Fruit fly (Drosophila melanogaster) whole organism, embryonic: ENCODE data around the gene CG9782.
A peak's percentile ranks its signal among the peaks of the same experiment; 100 is the strongest.

ENCODE experiments used
- B-H1 ChIP-seq: fragments of 200-800 bp; sonication (Bioruptor generic); IDR thresholded peaks from 3 replicates; pipeline ENCODE4 v1.3.6; 2022; ENCODE audit warnings: missing biosample characterization, missing genetic modification characterization
- BtbVII ChIP-seq: fragments of 200-800 bp; sonication (Bioruptor generic); optimal IDR thresholded peaks from 3 replicates; lab custom pipeline; 2017; ENCODE audit warnings: missing biosample characterization, mild to moderate bottlenecking, missing genetic modification characterization
- CG10321 ChIP-seq: fragments of 200-800 bp; sonication (Bioruptor generic); IDR thresholded peaks from 2 replicates; pipeline ENCODE4 v1.3.6; 2022; ENCODE audit warnings: missing biosample characterization, missing genetic modification characterization
- CG13123 ChIP-seq: fragments of 200-800 bp; sonication (Bioruptor generic); optimal IDR thresholded peaks from 2 replicates; lab custom pipeline; 2016; ENCODE audit warnings: missing biosample characterization, missing genetic modification characterization
- CG13775 ChIP-seq: fragments of 200-800 bp; sonication (Bioruptor generic); optimal IDR thresholded peaks from 3 replicates; lab custom pipeline; 2017; ENCODE audit warnings: missing biosample characterization, mild to moderate bottlenecking, missing genetic modification characterization
- CG18476 ChIP-seq: fragments of 200-800 bp; sonication (Bioruptor generic); optimal IDR thresholded peaks from 2 replicates; lab custom pipeline; 2016; ENCODE audit warnings: missing biosample characterization, mild to moderate bottlenecking, missing genetic modification characterization
- CG18764 ChIP-seq: fragments of 200-800 bp; sonication (Bioruptor generic); optimal IDR thresholded peaks from 3 replicates; lab custom pipeline; 2016; ENCODE audit warnings: missing biosample characterization, missing genetic modification characterization
- CG2678 ChIP-seq: fragments of 200-800 bp; sonication (Bioruptor generic); optimal IDR thresholded peaks from 3 replicates; lab custom pipeline; 2019; ENCODE audit warnings: missing biosample characterization, mild to moderate bottlenecking, missing genetic modification characterization, moderate library complexity
- CG31365 ChIP-seq: fragments of 200-800 bp; sonication (Bioruptor generic); optimal IDR thresholded peaks from 2 replicates; lab custom pipeline; 2018; ENCODE audit warnings: missing biosample characterization, mild to moderate bottlenecking, missing genetic modification characterization
- CG34376 ChIP-seq: fragments of 200-800 bp; sonication (Bioruptor generic); optimal IDR thresholded peaks from 2 replicates; lab custom pipeline; 2018; ENCODE audit warnings: missing biosample characterization, mild to moderate bottlenecking, missing genetic modification characterization
- CG4617 ChIP-seq: fragments of 200-800 bp; sonication (Bioruptor generic); optimal IDR thresholded peaks from 3 replicates; lab custom pipeline; 2016; ENCODE audit warnings: missing biosample characterization, missing genetic modification characterization, borderline replicate concordance
- CG4820 ChIP-seq: fragments of 200-800 bp; sonication (Bioruptor generic); optimal IDR thresholded peaks from 3 replicates; lab custom pipeline; 2016; ENCODE audit warnings: missing biosample characterization, missing genetic modification characterization
- CG4854 ChIP-seq: fragments of 200-800 bp; sonication (Bioruptor generic); optimal IDR thresholded peaks from 2 replicates; lab custom pipeline; 2016; ENCODE audit warnings: missing biosample characterization, missing genetic modification characterization, inconsistent platforms
- CG6765 ChIP-seq: fragments of 200-800 bp; sonication (Bioruptor generic); optimal IDR thresholded peaks from 3 replicates; lab custom pipeline; 2017; ENCODE audit warnings: missing biosample characterization, mild to moderate bottlenecking, missing genetic modification characterization
- CG6854 ChIP-seq: fragments of 200-800 bp; sonication (Bioruptor generic); optimal IDR thresholded peaks from 3 replicates; lab custom pipeline; 2017; ENCODE audit warnings: missing biosample characterization, mild to moderate bottlenecking, missing genetic modification characterization
- CG8765 ChIP-seq: fragments of 200-800 bp; sonication (Bioruptor generic); IDR thresholded peaks from 2 replicates; pipeline ENCODE4 v1.3.6; 2022; ENCODE audit warnings: missing biosample characterization, missing genetic modification characterization
- CG9817 ChIP-seq: fragments of 200-800 bp; sonication (Bioruptor generic); optimal IDR thresholded peaks from 2 replicates; lab custom pipeline; 2018; ENCODE audit warnings: missing biosample characterization, mild to moderate bottlenecking, missing genetic modification characterization, moderate library complexity
- CHES-1-like ChIP-seq: fragments of 200-800 bp; sonication (Bioruptor generic); optimal IDR thresholded peaks from 2 replicates; lab custom pipeline; 2016; ENCODE audit warnings: missing biosample characterization, missing genetic modification characterization
- D ChIP-seq, 2 experiments: fragments of 200-800 bp in 1 of 2; fragments of >200 bp in 1 of 2; sonication (Bioruptor generic) in 1 of 2; optimal IDR thresholded peaks; 2 replicates in 1 of 2; 3 replicates in 1 of 2; lab custom pipeline; 2017; ENCODE audit warnings: mild to moderate bottlenecking in 1 of 2, missing biosample characterization in 1 of 2, missing genetic modification characterization in 1 of 2, missing genetic modification reagents in 1 of 2
- D19A ChIP-seq: fragments of 200-800 bp; optimal IDR thresholded peaks from 3 replicates; lab custom pipeline; 2019; ENCODE audit warnings: missing biosample characterization, mild to moderate bottlenecking, missing genetic modification characterization, moderate library complexity
- E2f2 ChIP-seq: fragments of 200-800 bp; sonication (Bioruptor generic); IDR thresholded peaks from 2 replicates; pipeline ENCODE4 v1.3.6; 2022; ENCODE audit warnings: missing biosample characterization, missing genetic modification characterization
- Ets97D ChIP-seq: fragments of 200-800 bp; sonication (Bioruptor generic); optimal IDR thresholded peaks from 3 replicates; lab custom pipeline; 2016; ENCODE audit warnings: missing biosample characterization, missing genetic modification characterization
- HLH3B ChIP-seq: fragments of 200-800 bp; sonication (Bioruptor generic); IDR thresholded peaks from 2 replicates; pipeline ENCODE4 v1.3.6; 2022; ENCODE audit warnings: missing biosample characterization, missing genetic modification characterization
- HLH54F ChIP-seq: fragments of 200-800 bp; sonication (Bioruptor generic); optimal IDR thresholded peaks from 3 replicates; lab custom pipeline; 2016; ENCODE audit warnings: missing biosample characterization, missing genetic modification characterization
- Hmx ChIP-seq: fragments of 200-800 bp; sonication (Bioruptor generic); optimal IDR thresholded peaks from 2 replicates; lab custom pipeline; 2016; ENCODE audit warnings: missing biosample characterization, missing genetic modification characterization
- Ptx1 ChIP-seq: fragments of 200-800 bp; sonication (Bioruptor generic); IDR thresholded peaks from 2 replicates; pipeline ENCODE4 v1.3.6; 2022; ENCODE audit warnings: missing biosample characterization, missing genetic modification characterization
- Sin3A ChIP-seq: fragments of >200 bp; optimal IDR thresholded peaks from 2 replicates; lab custom pipeline; 2018
- Stat92E ChIP-seq, 3 experiments: fragments of >200 bp in 2 of 3; fragments of 200-800 bp in 1 of 3; sonication (Bioruptor generic) in 1 of 3; optimal IDR thresholded peaks; 2 replicates each; lab custom pipeline; 2017 to 2019; ENCODE audit warnings: missing biosample characterization in 3 of 3, missing genetic modification characterization in 3 of 3, mild to moderate bottlenecking in 1 of 3, moderate library complexity in 1 of 3
- amos ChIP-seq: fragments of 200-800 bp; sonication (Bioruptor generic); IDR thresholded peaks from 2 replicates; pipeline ENCODE4 v1.3.6; 2022; ENCODE audit warnings: missing biosample characterization, missing genetic modification characterization; ENCODE audit not compliant: partially characterized antibody
- cato ChIP-seq: fragments of 200-800 bp; sonication (Bioruptor generic); optimal IDR thresholded peaks from 2 replicates; lab custom pipeline; 2016; ENCODE audit warnings: missing biosample characterization, missing genetic modification characterization, borderline replicate concordance
- chn ChIP-seq: fragments of 200-800 bp; sonication (Bioruptor generic); optimal IDR thresholded peaks from 2 replicates; lab custom pipeline; 2016; ENCODE audit warnings: missing biosample characterization, missing genetic modification characterization
- disco-r ChIP-seq: fragments of 200-800 bp; sonication (Bioruptor generic); optimal IDR thresholded peaks from 2 replicates; lab custom pipeline; 2016; ENCODE audit warnings: missing biosample characterization, missing genetic modification characterization
- emc ChIP-seq: fragments of 200-800 bp; sonication (Bioruptor generic); optimal IDR thresholded peaks from 2 replicates; lab custom pipeline; 2016; ENCODE audit warnings: missing biosample characterization, missing genetic modification characterization
- esg ChIP-seq: fragments of 200-800 bp; sonication (Bioruptor generic); conservative IDR thresholded peaks from 2 replicates; pipeline ENCODE4 v1.3.6; 2022; ENCODE audit warnings: missing biosample characterization, missing genetic modification characterization
- fd102C ChIP-seq: fragments of 200-800 bp; sonication (Bioruptor generic); optimal IDR thresholded peaks from 2 replicates; lab custom pipeline; 2018; ENCODE audit warnings: missing biosample characterization, mild to moderate bottlenecking, missing genetic modification characterization, moderate library complexity
- insv ChIP-seq, 2 experiments: fragments of 200-800 bp; sonication (Bioruptor generic); optimal IDR thresholded peaks; 3 replicates each; lab custom pipeline; 2016 to 2018; ENCODE audit warnings: missing biosample characterization in 2 of 2, missing genetic modification characterization in 2 of 2
- kah ChIP-seq: fragments of 200-800 bp; sonication (Bioruptor generic); optimal IDR thresholded peaks from 2 replicates; lab custom pipeline; 2018; ENCODE audit warnings: missing biosample characterization, mild to moderate bottlenecking, missing genetic modification characterization
- knrl ChIP-seq: fragments of 200-800 bp; sonication (Bioruptor generic); IDR thresholded peaks from 3 replicates; pipeline ENCODE4 v1.3.6; 2022; ENCODE audit warnings: missing biosample characterization, missing genetic modification characterization; ENCODE audit not compliant: partially characterized antibody
- lab ChIP-seq: fragments of 200-800 bp; sonication (Bioruptor generic); optimal IDR thresholded peaks from 3 replicates; lab custom pipeline; 2017; ENCODE audit warnings: missing biosample characterization, missing genetic modification characterization, mild to moderate bottlenecking, moderate library complexity, missing genetic modification reagents
- pb ChIP-seq: fragments of 200-800 bp; sonication (Bioruptor generic); optimal IDR thresholded peaks from 3 replicates; lab custom pipeline; 2016; ENCODE audit warnings: missing biosample characterization, missing genetic modification characterization
- pum ChIP-seq: fragments of 200-800 bp; sonication (Bioruptor generic); optimal IDR thresholded peaks from 2 replicates; lab custom pipeline; 2016; ENCODE audit warnings: missing biosample characterization, missing genetic modification characterization
- schlank ChIP-seq: fragments of 200-800 bp; sonication (Bioruptor generic); optimal IDR thresholded peaks from 2 replicates; lab custom pipeline; 2018; ENCODE audit warnings: missing biosample characterization, mild to moderate bottlenecking, missing genetic modification characterization
- sisA ChIP-seq: fragments of 200-800 bp; sonication (Bioruptor generic); IDR thresholded peaks from 2 replicates; pipeline ENCODE4 v1.3.6; 2022; ENCODE audit warnings: missing biosample characterization, missing genetic modification characterization
- sr ChIP-seq: fragments of 200-800 bp; sonication (Bioruptor generic); IDR thresholded peaks from 3 replicates; pipeline ENCODE4 v1.3.6; 2022; ENCODE audit warnings: missing biosample characterization, missing genetic modification characterization
- sug ChIP-seq: fragments of 200-800 bp; optimal IDR thresholded peaks from 2 replicates; lab custom pipeline; 2019; ENCODE audit warnings: missing biosample characterization, mild to moderate bottlenecking, missing genetic modification characterization, moderate library complexity
- trem ChIP-seq: fragments of 200-800 bp; optimal IDR thresholded peaks from 3 replicates; lab custom pipeline; 2019; ENCODE audit warnings: missing biosample characterization, mild to moderate bottlenecking, missing genetic modification characterization, moderate library complexity
- twi ChIP-seq: fragments of 200-800 bp; optimal IDR thresholded peaks from 2 replicates; lab custom pipeline; 2019; ENCODE audit warnings: missing biosample characterization, mild to moderate bottlenecking, missing genetic modification characterization, moderate library complexity
- vfl ChIP-seq: fragments of 200-800 bp; sonication (Bioruptor generic); optimal IDR thresholded peaks from 2 replicates; lab custom pipeline; 2016; ENCODE audit warnings: missing biosample characterization, missing genetic modification characterization

CG9782 gene

dm6 chrX:16640260-16641100, 19.1 kb upstream of the CG9782 start, which contains the start of the genes SNRPG and mthl1 (continued):
- TF ChIP-seq CG13123 (GFP tag; lab: Kevin White, UChicago) (peak; percentile 29), Sin3A (lab: Kevin White, UChicago) (peak; percentile 74), amos (GFP tag; lab: Robert Waterston, UW) (peak; percentile 68), pum (GFP tag; lab: Kevin White, UChicago) (peak; percentile 85), esg (GFP tag; lab: Robert Waterston, UW) (peak; percentile 94), CG10321 (GFP tag; lab: Robert Waterston, UW) (no peak), sr (GFP tag; lab: Robert Waterston, UW) (peak; percentile 71; the same call in 1 of the 3 replicates), lab (GFP tag; lab: Kevin White, UChicago) (peak; percentile 81), D (optimal IDR thresholded peaks at IDR 0.05; lab: Kevin White, UChicago) (no peak), D (GFP tag; optimal IDR thresholded peaks at IDR 0.05; lab: Kevin White, UChicago) (peak; percentile 59), HLH3B (GFP tag; lab: Robert Waterston, UW) (peak; percentile 89), CG4820 (GFP tag; lab: Kevin White, UChicago) (peak; percentile 70), trem (tag; lab: Kevin White, UChicago) (no peak), CHES-1-like (peak; percentile 58), BtbVII (no peak), sisA (peak; percentile 95), CG34376 (GFP tag; lab: Kevin White, UChicago) (peak; percentile 31), Stat92E (GFP tag; optimal IDR thresholded peaks at IDR 0.05; lab: Kevin White, UChicago) (no peak), Ets97D (GFP tag; lab: Kevin White, UChicago) (peak; percentile 85), Hmx (GFP tag; lab: Kevin White, UChicago) (peak; percentile 18), vfl (GFP tag; lab: Kevin White, UChicago) (peak; percentile 82), disco-r (GFP tag; lab: Kevin White, UChicago) (peak; percentile 13), chn (GFP tag; lab: Kevin White, UChicago) (peak; percentile 90), emc (GFP tag; lab: Kevin White, UChicago) (peak; percentile 70), HLH54F (GFP tag; lab: Kevin White, UChicago) (peak; percentile 89), B-H1 (GFP tag; lab: Robert Waterston, UW) (peak; percentile 88), kah (no peak), D19A (tag; lab: Kevin White, UChicago) (no peak), CG9817 (tag; lab: Kevin White, UChicago) (peak; percentile 87), CG18476 (GFP tag; lab: Kevin White, UChicago) (peak; percentile 79), cato (GFP tag; lab: Kevin White, UChicago) (peak; percentile 62), CG8765 (GFP tag; lab: Robert Waterston, UW) (peak; percentile 90), fd102C (GFP tag; lab: Kevin White, UChicago) (peak; percentile 7), CG18764 (peak; percentile 59), CG4854 (peak; percentile 63), CG6854 (GFP tag; lab: Kevin White, UChicago) (no peak), knrl (GFP tag; lab: Robert Waterston, UW) (peak; percentile 75), Ptx1 (GFP tag; lab: Robert Waterston, UW) (peak; percentile 95), CG6765 (GFP tag; lab: Kevin White, UChicago) (no peak), CG13775 (peak; percentile 81), pb (GFP tag; lab: Kevin White, UChicago) (peak; percentile 49), CG4617 (peak; percentile 34), CG31365 (peak; percentile 15), schlank (no peak), sug (tag; lab: Kevin White, UChicago) (peak; percentile 43), CG2678 (peak; percentile 78), E2f2 (GFP tag; lab: Robert Waterston, UW) (peak; percentile 69), twi (tag; lab: Kevin White, UChicago) (no peak), insv (GFP tag; optimal IDR thresholded peaks at IDR 0.05; lab: Kevin White, UChicago) (peak in 1 of 2 experiments; percentile 35)
